Worm (Caenorhabditis elegans) whole organism, late embryonic: ENCODE measurements around the gene F36D4.1.

Experiments
- C38D4.7 ChIP-seq: fragments of 200-800 bp; sonication (Bioruptor generic); optimal IDR thresholded peaks from 2 replicates; lab custom pipeline; 2018; ENCODE audit warnings: mild to moderate bottlenecking, missing genetic modification characterization, moderate library complexity, missing compliant biosample characterization
- F13H6.1 ChIP-seq: sonication (generic microtip); optimal IDR thresholded peaks from 2 replicates; lab custom pipeline; 2016; ENCODE audit warnings: missing genetic modification characterization, missing compliant biosample characterization
- K02D7.2 ChIP-seq: sonication (generic microtip); optimal IDR thresholded peaks from 2 replicates; lab custom pipeline; 2017; ENCODE audit warnings: mild to moderate bottlenecking, missing genetic modification characterization, missing compliant biosample characterization
- K09A11.1 ChIP-seq: sonication (generic microtip); optimal IDR thresholded peaks from 2 replicates; lab custom pipeline; 2017; ENCODE audit warnings: antibody characterized with exemption, mild to moderate bottlenecking, missing genetic modification characterization, missing compliant biosample characterization; ENCODE audit not compliant: insufficient read depth
- T23F11.4 ChIP-seq: fragments of 200-800 bp; sonication (Bioruptor generic); optimal IDR thresholded peaks from 2 replicates; lab custom pipeline; 2018; ENCODE audit warnings: mild to moderate bottlenecking, missing genetic modification characterization, missing compliant biosample characterization
- ahr-1 ChIP-seq: sonication (generic microtip); optimal IDR thresholded peaks from 2 replicates; lab custom pipeline; 2016; ENCODE audit warnings: missing genetic modification characterization, missing compliant biosample characterization
- ama-1 ChIP-seq: fragments of 150-350 bp; optimal IDR thresholded peaks from 2 replicates; lab custom pipeline; 2014
- ceh-14 ChIP-seq: sonication (generic microtip); optimal IDR thresholded peaks from 2 replicates; lab custom pipeline; 2016; ENCODE audit warnings: missing genotype, missing genetic modification characterization, missing compliant biosample characterization
- ceh-18 ChIP-seq: sonication (generic microtip); optimal IDR thresholded peaks from 2 replicates; lab custom pipeline; 2016; ENCODE audit warnings: missing genetic modification characterization, missing compliant biosample characterization
- ceh-19 ChIP-seq: fragments of 200-800 bp; sonication (Bioruptor generic); optimal IDR thresholded peaks from 2 replicates; lab custom pipeline; 2018; ENCODE audit warnings: mild to moderate bottlenecking, missing genetic modification characterization, missing compliant biosample characterization
- ceh-24 ChIP-seq: sonication (generic microtip); optimal IDR thresholded peaks from 2 replicates; lab custom pipeline; 2016; ENCODE audit warnings: mild to moderate bottlenecking, missing genetic modification characterization, missing compliant biosample characterization
- ceh-30 ChIP-seq: fragments of 150-350 bp; optimal IDR thresholded peaks from 2 replicates; lab custom pipeline; 2014; ENCODE audit warnings: missing biosample characterization, missing genetic modification characterization
- ceh-31 ChIP-seq: sonication (generic microtip); optimal IDR thresholded peaks from 2 replicates; lab custom pipeline; 2016; ENCODE audit warnings: missing genetic modification characterization, missing compliant biosample characterization
- ceh-34 ChIP-seq: sonication (generic microtip); optimal IDR thresholded peaks from 2 replicates; lab custom pipeline; 2016; ENCODE audit warnings: mild to moderate bottlenecking, missing genetic modification characterization, missing compliant biosample characterization
- ceh-48 ChIP-seq: sonication (generic microtip); optimal IDR thresholded peaks from 2 replicates; lab custom pipeline; 2016; ENCODE audit warnings: missing genetic modification characterization, inconsistent platforms, missing compliant biosample characterization
- ceh-9 ChIP-seq: sonication (generic microtip); optimal IDR thresholded peaks from 2 replicates; lab custom pipeline; 2016; ENCODE audit warnings: mild to moderate bottlenecking, missing genetic modification characterization, inconsistent platforms, missing compliant biosample characterization
- dmd-4 ChIP-seq: sonication (generic microtip); optimal IDR thresholded peaks from 2 replicates; lab custom pipeline; 2016; ENCODE audit warnings: borderline replicate concordance, missing genetic modification characterization, missing compliant biosample characterization
- elt-2 ChIP-seq: sonication (generic microtip); optimal IDR thresholded peaks from 2 replicates; lab custom pipeline; 2016; ENCODE audit warnings: missing genetic modification reagents, missing genetic modification characterization, missing compliant biosample characterization
- elt-4 ChIP-seq: sonication (generic microtip); optimal IDR thresholded peaks from 2 replicates; lab custom pipeline; 2016; ENCODE audit warnings: missing genetic modification characterization, missing compliant biosample characterization
- fax-1 ChIP-seq: sonication (generic microtip); optimal IDR thresholded peaks from 2 replicates; lab custom pipeline; 2016; ENCODE audit warnings: missing genotype, missing genetic modification characterization, missing compliant biosample characterization
- fkh-6 ChIP-seq: sonication (generic microtip); optimal IDR thresholded peaks from 2 replicates; lab custom pipeline; 2016; ENCODE audit warnings: missing genetic modification characterization, missing compliant biosample characterization
- gmeb-2 ChIP-seq: sonication (generic microtip); optimal IDR thresholded peaks from 2 replicates; lab custom pipeline; 2016; ENCODE audit warnings: missing genetic modification characterization, inconsistent platforms, missing compliant biosample characterization
- hlh-13 ChIP-seq: fragments of 200-800 bp; sonication (Bioruptor generic); optimal IDR thresholded peaks from 2 replicates; lab custom pipeline; 2018; ENCODE audit warnings: mild to moderate bottlenecking, missing genetic modification characterization, missing compliant biosample characterization
- hlh-15 ChIP-seq: sonication (generic microtip); optimal IDR thresholded peaks from 2 replicates; lab custom pipeline; 2016; ENCODE audit warnings: missing genetic modification characterization, missing compliant biosample characterization
- hlh-6 ChIP-seq: sonication (generic microtip); optimal IDR thresholded peaks from 2 replicates; lab custom pipeline; 2016; ENCODE audit warnings: missing genotype, missing genetic modification characterization, missing compliant biosample characterization
- madf-2 ChIP-seq: sonication (generic microtip); optimal IDR thresholded peaks from 2 replicates; lab custom pipeline; 2017; ENCODE audit warnings: missing genetic modification characterization, missing compliant biosample characterization
- nfya-1 ChIP-seq: sonication (generic microtip); optimal IDR thresholded peaks from 2 replicates; lab custom pipeline; 2017; ENCODE audit warnings: missing genetic modification characterization, mild to moderate bottlenecking, missing compliant biosample characterization, antibody characterized with exemption, moderate library complexity
- nhr-232 ChIP-seq: sonication (generic microtip); optimal IDR thresholded peaks from 2 replicates; lab custom pipeline; 2016; ENCODE audit warnings: missing genetic modification characterization, missing compliant biosample characterization
- npax-4 ChIP-seq: sonication (generic microtip); optimal IDR thresholded peaks from 2 replicates; lab custom pipeline; 2016; ENCODE audit warnings: missing genetic modification characterization, missing compliant biosample characterization
- odd-2 ChIP-seq: sonication (generic microtip); optimal IDR thresholded peaks from 2 replicates; lab custom pipeline; 2017; ENCODE audit warnings: antibody characterized with exemption, mild to moderate bottlenecking, missing genetic modification characterization, missing compliant biosample characterization
- pag-3 ChIP-seq: sonication (generic microtip); optimal IDR thresholded peaks from 2 replicates; lab custom pipeline; 2016; ENCODE audit warnings: missing compliant biosample characterization, missing genetic modification characterization, borderline replicate concordance
- pat-9 ChIP-seq: fragments of 200-800 bp; sonication (Bioruptor generic); optimal IDR thresholded peaks from 2 replicates; lab custom pipeline; 2018; ENCODE audit warnings: mild to moderate bottlenecking, missing genetic modification characterization, moderate library complexity, missing compliant biosample characterization
- pax-1 ChIP-seq: fragments of 150-350 bp; optimal IDR thresholded peaks from 2 replicates; lab custom pipeline; 2014; ENCODE audit warnings: missing biosample characterization, missing genetic modification characterization
- pros-1 ChIP-seq: fragments of 150-350 bp; optimal IDR thresholded peaks from 2 replicates; lab custom pipeline; 2014; ENCODE audit warnings: missing biosample characterization, missing genetic modification reagents, missing genetic modification characterization
- tbx-2 ChIP-seq: sonication (generic microtip); optimal IDR thresholded peaks from 2 replicates; lab custom pipeline; 2016; ENCODE audit warnings: missing genetic modification characterization, missing compliant biosample characterization
- tbx-7 ChIP-seq: sonication (generic microtip); optimal IDR thresholded peaks from 2 replicates; lab custom pipeline; 2016; ENCODE audit warnings: missing genotype, missing genetic modification characterization, missing compliant biosample characterization
- unc-3 ChIP-seq, 2 experiments: fragments of 200-800 bp in 1 of 2; sonication (Bioruptor generic) in 1 of 2; sonication (generic microtip) in 1 of 2; conservative IDR thresholded peaks in 1 of 2; optimal IDR thresholded peaks in 1 of 2; 2 replicates each; pipeline versions ENCODE4 v1.3.6 to Lab custom; 2016 to 2022; ENCODE audit warnings: missing compliant biosample characterization in 2 of 2, missing genetic modification characterization in 2 of 2, missing genetic modification reagents in 1 of 2
- unc-86 ChIP-seq: sonication (generic microtip); optimal IDR thresholded peaks from 2 replicates; lab custom pipeline; 2016; ENCODE audit warnings: missing genetic modification characterization, missing compliant biosample characterization
- zip-5 ChIP-seq: sonication (generic microtip); optimal IDR thresholded peaks from 2 replicates; lab custom pipeline; 2016; ENCODE audit warnings: missing genetic modification characterization, missing compliant biosample characterization
- ztf-16 ChIP-seq: sonication (generic microtip); optimal IDR thresholded peaks from 2 replicates; lab custom pipeline; 2017; ENCODE audit warnings: missing genetic modification characterization, missing compliant biosample characterization

Gene F36D4.1

DNA sequence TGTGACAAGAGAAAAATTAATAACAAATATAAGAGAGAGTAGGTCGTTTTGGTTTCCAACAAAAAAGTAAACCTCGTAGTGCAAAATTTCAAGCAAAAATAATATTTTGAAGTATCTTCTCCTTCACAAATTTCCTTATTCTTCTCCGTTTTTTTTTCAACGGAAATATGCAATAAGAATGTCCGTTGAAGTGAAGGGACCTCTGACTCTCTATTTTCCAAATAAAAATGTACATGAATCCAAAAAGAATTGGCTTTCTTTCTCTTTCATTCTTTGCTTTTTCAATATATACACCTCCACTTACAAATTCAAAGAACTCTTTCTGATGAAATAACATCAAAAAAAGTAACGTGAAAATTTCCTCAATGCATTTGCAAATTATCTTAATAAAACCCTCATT lies at the start of gene F36D4.1:
F36D4.1 (plus strand) TSS at position 301 of the 400 bp plus-strand sequence.
- TF ChIP-seq nhr-232 (no peak), unc-86 (tag; lab: Kevin White, UChicago) (no peak), pros-1 (tag; lab: Kevin White, UChicago) (no peak), ceh-34 (tag; lab: Kevin White, UChicago) (no peak), T23F11.4 (GFP tag; lab: Kevin White, UChicago) (no peak), elt-4 (no peak), ceh-19 (GFP tag; lab: Kevin White, UChicago) (no peak), ama-1 (lab: Kevin White, UChicago) (no peak), ceh-18 (tag; lab: Kevin White, UChicago) (no peak), ceh-14 (tag; lab: Kevin White, UChicago) (no peak), madf-2 (no peak), tbx-7 (no peak), fkh-6 (no peak), ceh-9 (tag; lab: Kevin White, UChicago) (no peak)

DNA sequence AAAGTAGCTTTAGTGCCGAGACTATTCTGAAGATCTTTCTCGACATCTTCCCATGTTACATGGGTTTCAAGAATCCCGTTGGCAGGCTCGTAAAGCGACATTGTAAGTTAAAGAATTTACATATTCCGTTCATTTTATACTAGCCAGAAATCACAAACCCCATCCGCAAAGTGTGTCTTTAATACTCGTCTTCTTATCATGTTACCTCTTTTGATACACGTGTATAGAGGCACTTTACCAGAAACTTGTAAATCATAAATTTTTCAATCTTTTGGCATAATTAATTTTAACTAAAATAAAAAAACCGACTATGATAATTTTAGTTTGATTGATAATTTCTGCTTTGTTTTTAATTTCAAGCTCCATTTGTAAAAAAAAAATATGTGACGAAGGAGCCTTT lies 45.7 kb upstream of the F36D4.1 start, which contains the start of gene E02C12.6:
E02C12.6 (minus strand) TSS at position 101 of the 400 bp plus-strand sequence.
- no peak for TF ChIP-seq pax-1
- no peak for TF ChIP-seq pat-9 (tag; lab: Kevin White, UChicago)
- no peak for TF ChIP-seq fax-1 (tag; lab: Kevin White, UChicago)
- no peak for TF ChIP-seq ceh-14 (tag; lab: Kevin White, UChicago)
- no peak for TF ChIP-seq npax-4 (tag; lab: Kevin White, UChicago)
- no peak for TF ChIP-seq elt-2 (tag; lab: Kevin White, UChicago)
- TF ChIP-seq, all 69 proteins: peak for 0

- TF ChIP-seq hlh-15 (tag; lab: Kevin White, UChicago) = no peak
- no peak for TF ChIP-seq nfya-1 (tag; lab: Kevin White, UChicago)
- TF ChIP-seq madf-2 = no peak
- no peak for TF ChIP-seq hlh-6 (tag; lab: Kevin White, UChicago)
- TF ChIP-seq K09A11.1 (tag; lab: Kevin White, UChicago) = no peak
- TF ChIP-seq elt-2 (tag; lab: Kevin White, UChicago) = peak; percentile 35
- TF ChIP-seq ceh-31 (tag; lab: Kevin White, UChicago) = no peak
- no peak for TF ChIP-seq dmd-4 (tag; lab: Kevin White, UChicago)
Observed at ce11 chrV:9373473-9373872, 43.3 kb upstream of the F36D4.1 start, which contains the start of gene E02C12.8. E02C12.8 (minus strand) TSS chrV:9373613.

DNA sequence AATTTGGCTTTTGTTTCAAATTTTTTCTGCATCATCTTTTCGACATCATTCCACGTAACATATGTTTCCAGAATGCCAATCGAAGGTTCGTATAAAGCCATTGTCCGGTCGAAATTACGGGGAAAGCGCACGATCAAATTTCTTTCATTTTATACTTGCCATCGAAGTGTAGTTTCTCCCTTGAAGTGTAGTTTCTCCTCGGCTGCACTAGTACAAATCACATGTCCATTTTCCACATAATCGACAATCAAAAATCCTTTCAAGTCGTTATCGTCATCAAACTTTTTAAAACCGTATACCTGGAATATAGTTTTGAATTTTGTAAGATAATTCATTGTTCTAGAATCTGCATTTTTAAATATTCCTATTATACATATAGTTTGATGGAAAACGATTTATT lies 41.3 kb upstream of the F36D4.1 start, which contains the start of gene E02C12.9:
E02C12.9 (minus strand) TSS at position 101 of the 400 bp plus-strand sequence.
- TF ChIP-seq odd-2 (tag; lab: Kevin White, UChicago) (no peak), dmd-4 (tag; lab: Kevin White, UChicago) (no peak)

- TF ChIP-seq tbx-2 (tag; lab: Kevin White, UChicago) = no peak
- TF ChIP-seq F13H6.1 (tag; lab: Kevin White, UChicago) = no peak
- TF ChIP-seq pax-1 = no peak
- TF ChIP-seq pag-3 = no peak
- TF ChIP-seq ahr-1 (tag; lab: Kevin White, UChicago) = no peak
- TF ChIP-seq T23F11.4 (GFP tag; lab: Kevin White, UChicago) = no peak
- no peak for TF ChIP-seq ceh-14 (tag; lab: Kevin White, UChicago)
- no peak for TF ChIP-seq zip-5 (tag; lab: Kevin White, UChicago)
- no peak for TF ChIP-seq ceh-30 (tag; lab: Kevin White, UChicago)
- no peak for TF ChIP-seq unc-3 (GFP tag; conservative IDR thresholded peaks at IDR 0.05; lab: Robert Waterston, UW)
- no peak for TF ChIP-seq unc-3 (tag; optimal IDR thresholded peaks at IDR 0.05; lab: Kevin White, UChicago)
- TF ChIP-seq C38D4.7 (GFP tag; lab: Kevin White, UChicago) = no peak
- no peak for TF ChIP-seq ceh-24 (tag; lab: Kevin White, UChicago)
- TF ChIP-seq K02D7.2 (tag; lab: Kevin White, UChicago) = no peak
- no peak for TF ChIP-seq ztf-16 (tag; lab: Kevin White, UChicago)
- no peak for TF ChIP-seq hlh-13 (GFP tag; lab: Kevin White, UChicago)
- no peak for TF ChIP-seq gmeb-2 (tag; lab: Kevin White, UChicago)
- TF ChIP-seq ceh-48 = no peak
- no peak for TF ChIP-seq elt-2 (tag; lab: Kevin White, UChicago)
Observed at ce11 chrV:9376417-9376816, 40.3 kb upstream of the F36D4.1 start, which contains the start of gene E02C12.19. E02C12.19 (minus strand) TSS chrV:9376517.
